Fruit fly (Drosophila melanogaster): ENCODE data around the gene CG18731.

The CG18731 gene

dm6 chr3R:29761569-29761968 is 36.7 kb downstream of the CG18731 start (continued):
- TF ChIP-seq cato (GFP tag; optimal IDR thresholded peaks at IDR 0.05; ENCODE audit: borderline replicate concordance) (no peak), HLH54F (GFP tag; optimal IDR thresholded peaks at IDR 0.05) (no peak), seq (GFP tag; IDR thresholded peaks at IDR 0.05) (no peak), CG16815 (GFP tag; optimal IDR thresholded peaks at IDR 0.05) (no peak), CG9727 (GFP tag; optimal IDR thresholded peaks at IDR 0.05) (no peak), tgo (GFP tag; IDR thresholded peaks at IDR 0.05) (no peak), CoRest (tag; optimal IDR thresholded peaks at IDR 0.05) (no peak), zfh2 (GFP tag; optimal IDR thresholded peaks at IDR 0.05) (no peak)

dm6 chr3R:29762297-29762696 is 37.5 kb downstream of the CG18731 start:
- TF ChIP-seq HLH4C (GFP tag; IDR thresholded peaks at IDR 0.05; ENCODE audit: partially characterized antibody) = no peak
- TF ChIP-seq CG11504 (tag; optimal IDR thresholded peaks at IDR 0.05) = peak; percentile 7
- no peak for TF ChIP-seq CG2120 (GFP tag; optimal IDR thresholded peaks at IDR 0.05)
- peak; percentile 12; the same call in 1 of the 2 replicates for TF ChIP-seq slbo (GFP tag; IDR thresholded peaks at IDR 0.05)
- TF ChIP-seq hkb (optimal IDR thresholded peaks at IDR 0.05) = no peak
- TF ChIP-seq hkb (GFP tag; IDR thresholded peaks at IDR 0.05) = 0 out of 2 replicates have a peak, but pooled peaks have one; percentile 19
- TF ChIP-seq gem (tag; optimal IDR thresholded peaks at IDR 0.05) = peak; percentile 7
- TF ChIP-seq CG30403 (GFP tag; optimal IDR thresholded peaks at IDR 0.05) = peak; percentile 7

- TF ChIP-seq fd96Cb (tag; optimal IDR thresholded peaks at IDR 0.05) = peak; percentile 33
- TF ChIP-seq ham (GFP tag; IDR thresholded peaks at IDR 0.05) = no peak
- no peak for TF ChIP-seq luna (GFP tag; optimal IDR thresholded peaks at IDR 0.05)
- peak; percentile 31 for TF ChIP-seq CG30403 (GFP tag; optimal IDR thresholded peaks at IDR 0.05)
- TF ChIP-seq Drgx (GFP tag; IDR thresholded peaks at IDR 0.05) = peak; percentile 76
- no peak for TF ChIP-seq hkb (optimal IDR thresholded peaks at IDR 0.05)
- 0 out of 2 replicates have a peak, but pooled peaks have one; percentile 29 for TF ChIP-seq hkb (GFP tag; IDR thresholded peaks at IDR 0.05)
- no peak for TF ChIP-seq CG18011 (GFP tag; optimal IDR thresholded peaks at IDR 0.05)
- TF ChIP-seq dmrt99B (tag; optimal IDR thresholded peaks at IDR 0.05) = peak; percentile 47
- TF ChIP-seq sob (GFP tag; IDR thresholded peaks at IDR 0.05) = no peak
- TF ChIP-seq prd (optimal IDR thresholded peaks at IDR 0.05) = no peak
- TF ChIP-seq prd (GFP tag; IDR thresholded peaks at IDR 0.05) = peak; percentile 73
- TF ChIP-seq hth (optimal IDR thresholded peaks at IDR 0.05) = no peak
- TF ChIP-seq CG17612 (GFP tag; IDR thresholded peaks at IDR 0.05) = no peak
- no peak for TF ChIP-seq pb (GFP tag; optimal IDR thresholded peaks at IDR 0.05)
- TF ChIP-seq CG7556 (GFP tag; optimal IDR thresholded peaks at IDR 0.05) = no peak
- peak; percentile 2 for TF ChIP-seq az2 (GFP tag; optimal IDR thresholded peaks at IDR 0.05)
- TF ChIP-seq Pdp1 (GFP tag; optimal IDR thresholded peaks at IDR 0.05) = peak; percentile 7 to 8
- no peak for TF ChIP-seq CG4854 (GFP tag; optimal IDR thresholded peaks at IDR 0.05)
- TF ChIP-seq so (GFP tag; IDR thresholded peaks at IDR 0.05) = peak; percentile 37; the same call in 1 of the 3 replicates
- no peak for TF ChIP-seq CG9932 (GFP tag; IDR thresholded peaks at IDR 0.05)
- no peak for TF ChIP-seq NK7.1 (GFP tag; optimal IDR thresholded peaks at IDR 0.05)
- TF ChIP-seq CG2120 (GFP tag; optimal IDR thresholded peaks at IDR 0.05) = peak; percentile 2
- TF ChIP-seq psq (GFP tag; optimal IDR thresholded peaks at IDR 0.05) = no peak
- peak; percentile 35 for TF ChIP-seq CG7839 (tag; optimal IDR thresholded peaks at IDR 0.05)
- TF ChIP-seq CG4617 (GFP tag; optimal IDR thresholded peaks at IDR 0.05; ENCODE audit: borderline replicate concordance) = no peak
- no peak for TF ChIP-seq CG3163 (GFP tag; optimal IDR thresholded peaks at IDR 0.05)
- no peak for TF ChIP-seq Dbx (GFP tag; IDR thresholded peaks at IDR 0.05)
- no peak for TF ChIP-seq YL-1 (GFP tag; optimal IDR thresholded peaks at IDR 0.05)
- no peak for TF ChIP-seq Sox100B (GFP tag; optimal IDR thresholded peaks at IDR 0.05)
- TF ChIP-seq cg (GFP tag; optimal IDR thresholded peaks at IDR 0.05) = no peak
- TF ChIP-seq CG12299 (tag; optimal IDR thresholded peaks at IDR 0.05) = no peak
- peak; percentile 13 for TF ChIP-seq CG16815 (GFP tag; optimal IDR thresholded peaks at IDR 0.05)
- TF ChIP-seq CG12659 (GFP tag; optimal IDR thresholded peaks at IDR 0.05) = no peak
- 0 out of 2 replicates have a peak, but pooled peaks have one; percentile 30 for TF ChIP-seq CG11247 (GFP tag; IDR thresholded peaks at IDR 0.05)
- no peak for TF ChIP-seq MBD-R2 (GFP tag; IDR thresholded peaks at IDR 0.05)
- TF ChIP-seq chn (GFP tag; optimal IDR thresholded peaks at IDR 0.05) = no peak
- TF ChIP-seq CG4424 (GFP tag; optimal IDR thresholded peaks at IDR 0.05) = peak; percentile 52
Measured at dm6 chr3R:29763154-29763553, 38.3 kb downstream of the CG18731 start.

Measured in whole organism, embryonic.